Worm (Caenorhabditis elegans): ENCODE measurements around the gene C37C3.17.

DNA sequence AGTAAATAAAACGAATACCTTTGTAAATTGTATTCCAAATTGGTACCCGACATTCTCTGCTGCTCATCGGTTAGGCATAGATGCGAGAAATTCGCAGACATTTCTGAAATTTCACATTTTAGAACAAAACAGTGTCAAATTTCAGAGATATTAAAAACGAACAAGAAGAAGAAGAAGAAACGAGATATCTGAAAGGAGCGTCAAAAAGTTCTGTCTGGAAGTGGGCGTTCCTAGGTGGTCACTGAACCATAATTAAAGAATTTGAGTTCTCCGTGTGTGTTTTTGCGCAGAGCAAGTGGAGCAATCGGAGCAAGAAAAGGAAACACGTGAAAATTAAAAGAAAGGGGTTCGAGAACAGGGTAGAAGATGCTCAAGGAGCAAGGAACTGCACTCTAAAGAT, 38.1 kb upstream of the C37C3.17 start, which contains the start of gene F40A3.7:
- TF ChIP-seq aly-2 (tag; optimal IDR thresholded peaks at IDR 0.05) (no peak), mdl-1 (tag; optimal IDR thresholded peaks at IDR 0.05) (no peak), ctbp-1 (GFP tag; IDR thresholded peaks at IDR 0.05) (no peak), ceh-20 (GFP tag; IDR thresholded peaks at IDR 0.05) (no peak), ama-1 (optimal IDR thresholded peaks at IDR 0.05) (no peak), egl-27 (tag; optimal IDR thresholded peaks at IDR 0.05) (no peak), mdt-29 (GFP tag; IDR thresholded peaks at IDR 0.05) (no peak), snpc-4 (tag; optimal IDR thresholded peaks at IDR 0.05) (no peak), zfp-2 (tag; optimal IDR thresholded peaks at IDR 0.05) (no peak), nhr-48 (tag; optimal IDR thresholded peaks at IDR 0.05) (no peak), pqm-1 (tag; optimal IDR thresholded peaks at IDR 0.05) (no peak)
